Worm (Caenorhabditis elegans) whole organism, early embryonic: Measurements from ENCODE around the gene klf-3.

Experiments
- B0310.2 ChIP-seq: sonication (generic microtip); optimal IDR thresholded peaks from 2 replicates; lab custom pipeline; 2016; ENCODE audit warnings: mild to moderate bottlenecking, missing genetic modification characterization, missing compliant biosample characterization
- ama-1 ChIP-seq: fragments of 150-350 bp; optimal IDR thresholded peaks from 2 replicates; lab custom pipeline; 2014
- ceh-13 ChIP-seq: fragments of 200-800 bp; sonication (Bioruptor generic); optimal IDR thresholded peaks from 2 replicates; lab custom pipeline; 2018; ENCODE audit warnings: mild to moderate bottlenecking, missing genetic modification characterization, missing compliant biosample characterization
- ceh-36 ChIP-seq: sonication (generic microtip); optimal IDR thresholded peaks from 2 replicates; lab custom pipeline; 2016; ENCODE audit warnings: missing genetic modification characterization, inconsistent platforms, missing compliant biosample characterization
- flt-1 ChIP-seq: fragments of 200-800 bp; sonication (Bioruptor generic); IDR thresholded peaks from 2 replicates; pipeline ENCODE4 v1.3.6; 2022; ENCODE audit warnings: missing genetic modification characterization, missing compliant biosample characterization
- sea-1 ChIP-seq: fragments of 200-800 bp; sonication (Bioruptor generic); conservative IDR thresholded peaks from 2 replicates; pipeline ENCODE4 v1.3.6; 2022; ENCODE audit warnings: missing genetic modification characterization, missing compliant biosample characterization
- tbx-37 ChIP-seq: fragments of 200-800 bp; sonication (Bioruptor generic); conservative IDR thresholded peaks from 2 replicates; pipeline ENCODE4 v1.3.6; 2022; ENCODE audit warnings: missing genetic modification reagents, missing genetic modification characterization, missing compliant biosample characterization
- tra-4 ChIP-seq: sonication (generic microtip); optimal IDR thresholded peaks from 2 replicates; lab custom pipeline; 2017; ENCODE audit warnings: missing genetic modification characterization, missing compliant biosample characterization

ce11 chrII:6666598-6666997 lies 49.9 kb downstream of the klf-3 start, which contains the start of gene T19D12.1:
- no peak for TF ChIP-seq flt-1 (GFP tag; lab: Robert Waterston, UW)
- no peak for TF ChIP-seq ceh-36 (tag; lab: Kevin White, UChicago)
- no peak for TF ChIP-seq ama-1
- TF ChIP-seq tra-4 (tag; lab: Kevin White, UChicago) = no peak
- TF ChIP-seq sea-1 = no peak
- no peak for TF ChIP-seq ceh-13 (GFP tag; lab: Kevin White, UChicago)
- no peak for TF ChIP-seq tbx-37
- TF ChIP-seq B0310.2 (tag; lab: Kevin White, UChicago) = no peak
